Worm (Caenorhabditis elegans) whole organism, L3 larva: ENCODE data around the gene mcm-3AP.

Experiments
- R02D3.7 ChIP-seq: fragments of 150-350 bp; optimal IDR thresholded peaks from 2 replicates; lab custom pipeline; 2014; ENCODE audit warnings: missing biosample characterization, missing genetic modification characterization
- aly-2 ChIP-seq: fragments of 150-350 bp; optimal IDR thresholded peaks from 2 replicates; lab custom pipeline; 2014; ENCODE audit warnings: missing biosample characterization, missing genetic modification characterization
- ama-1 ChIP-seq: fragments of 150-350 bp; optimal IDR thresholded peaks from 2 replicates; lab custom pipeline; 2018
- ceh-28 ChIP-seq: fragments of 150-350 bp; optimal IDR thresholded peaks from 2 replicates; lab custom pipeline; 2014; ENCODE audit warnings: missing biosample characterization, missing genetic modification reagents, missing genetic modification characterization
- ceh-82 ChIP-seq: fragments of 150-350 bp; optimal IDR thresholded peaks from 2 replicates; lab custom pipeline; 2014; ENCODE audit warnings: missing biosample characterization, missing genetic modification characterization
- daf-12 ChIP-seq: fragments of 150-350 bp; optimal IDR thresholded peaks from 2 replicates; lab custom pipeline; 2014; ENCODE audit warnings: missing biosample characterization, missing genetic modification reagents, missing genetic modification characterization
- egl-27 ChIP-seq: sonication (generic microtip); optimal IDR thresholded peaks from 4 replicates; lab custom pipeline; 2017; ENCODE audit warnings: missing biosample characterization, missing genetic modification reagents, missing genetic modification characterization
- egl-5 ChIP-seq: fragments of 150-350 bp; optimal IDR thresholded peaks from 2 replicates; lab custom pipeline; 2017; ENCODE audit warnings: missing biosample characterization, missing genetic modification reagents, missing genetic modification characterization, inconsistent platforms
- elt-1 ChIP-seq: fragments of 150-350 bp; optimal IDR thresholded peaks from 2 replicates; lab custom pipeline; 2014; ENCODE audit warnings: missing biosample characterization, missing genetic modification characterization
- elt-2 ChIP-seq: sonication (generic microtip); optimal IDR thresholded peaks from 2 replicates; lab custom pipeline; 2016; ENCODE audit warnings: missing genetic modification reagents, mild to moderate bottlenecking, missing genetic modification characterization, missing compliant biosample characterization
- eor-1 ChIP-seq, 2 experiments: fragments of 150-350 bp; optimal IDR thresholded peaks; 2 replicates each; lab custom pipeline; 2014 to 2018; ENCODE audit warnings: missing biosample characterization in 2 of 2, missing genetic modification characterization in 2 of 2
- fkh-10 ChIP-seq: sonication (generic microtip); optimal IDR thresholded peaks from 2 replicates; lab custom pipeline; 2017; ENCODE audit warnings: missing biosample characterization, missing genetic modification reagents, missing genetic modification characterization
- fos-1 ChIP-seq: fragments of 150-350 bp; optimal IDR thresholded peaks from 2 replicates; lab custom pipeline; 2014; ENCODE audit warnings: missing biosample characterization, missing genetic modification characterization
- hmg-11 ChIP-seq: sonication (generic microtip); optimal IDR thresholded peaks from 2 replicates; lab custom pipeline; 2016; ENCODE audit warnings: missing genetic modification characterization, missing compliant biosample characterization
- jun-1 ChIP-seq: fragments of 150-350 bp; optimal IDR thresholded peaks from 2 replicates; lab custom pipeline; 2014; ENCODE audit warnings: missing biosample characterization, missing genetic modification reagents, missing genetic modification characterization
- lin-15B ChIP-seq: fragments of 150-350 bp; optimal IDR thresholded peaks from 2 replicates; lab custom pipeline; 2014; ENCODE audit warnings: missing biosample characterization, missing genetic modification characterization
- lin-39 ChIP-seq: fragments of 150-350 bp; optimal IDR thresholded peaks from 2 replicates; lab custom pipeline; 2018; ENCODE audit warnings: missing biosample characterization, missing genetic modification reagents, missing genetic modification characterization
- nfya-1 ChIP-seq: sonication (generic microtip); optimal IDR thresholded peaks from 2 replicates; lab custom pipeline; 2017; ENCODE audit warnings: missing genetic modification characterization, mild to moderate bottlenecking, missing compliant biosample characterization, antibody characterized with exemption, moderate library complexity; ENCODE audit not compliant: insufficient read depth
- nhr-11 ChIP-seq: fragments of 150-350 bp; optimal IDR thresholded peaks from 2 replicates; lab custom pipeline; 2014; ENCODE audit warnings: missing biosample characterization, missing genetic modification characterization
- nhr-12 ChIP-seq: fragments of 150-350 bp; optimal IDR thresholded peaks from 2 replicates; lab custom pipeline; 2014; ENCODE audit warnings: missing biosample characterization, missing genetic modification characterization
- nhr-23 ChIP-seq: fragments of 150-350 bp; optimal IDR thresholded peaks from 2 replicates; lab custom pipeline; 2014; ENCODE audit warnings: missing biosample characterization, missing genetic modification reagents, missing genetic modification characterization
- nhr-237 ChIP-seq: fragments of 150-350 bp; optimal IDR thresholded peaks from 2 replicates; lab custom pipeline; 2014; ENCODE audit warnings: missing biosample characterization, missing genetic modification characterization
- nhr-25 ChIP-seq: sonication (generic microtip); optimal IDR thresholded peaks from 2 replicates; lab custom pipeline; 2017; ENCODE audit warnings: missing biosample characterization, missing genetic modification characterization
- nhr-28 ChIP-seq: fragments of 150-350 bp; optimal IDR thresholded peaks from 2 replicates; lab custom pipeline; 2014; ENCODE audit warnings: missing biosample characterization, missing genetic modification characterization
- nhr-43 ChIP-seq: sonication (generic microtip); optimal IDR thresholded peaks from 2 replicates; lab custom pipeline; 2016; ENCODE audit warnings: mild to moderate bottlenecking, missing genetic modification characterization, missing compliant biosample characterization; ENCODE audit not compliant: poor library complexity, severe bottlenecking
- nhr-67 ChIP-seq: fragments of 150-350 bp; optimal IDR thresholded peaks from 2 replicates; lab custom pipeline; 2014; ENCODE audit warnings: missing biosample characterization, missing genetic modification characterization
- pha-4 ChIP-seq: fragments of 150-350 bp; optimal IDR thresholded peaks from 2 replicates; lab custom pipeline; 2014; ENCODE audit warnings: missing biosample characterization, missing genetic modification reagents, missing genetic modification characterization
- sea-2 ChIP-seq: fragments of 150-350 bp; sonication (generic microtip); optimal IDR thresholded peaks from 4 replicates; lab custom pipeline; 2014; ENCODE audit warnings: missing biosample characterization, missing genetic modification reagents, missing genetic modification characterization
- skn-1 ChIP-seq: fragments of 150-350 bp; optimal IDR thresholded peaks from 2 replicates; lab custom pipeline; 2014; ENCODE audit warnings: missing biosample characterization, missing genetic modification characterization
- tbx-2 ChIP-seq: sonication (generic microtip); optimal IDR thresholded peaks from 2 replicates; lab custom pipeline; 2016; ENCODE audit warnings: mild to moderate bottlenecking, missing genetic modification characterization, missing compliant biosample characterization
- unc-39 ChIP-seq: sonication (generic microtip); optimal IDR thresholded peaks from 4 replicates; lab custom pipeline; 2017; ENCODE audit warnings: missing biosample characterization, missing genetic modification characterization
- ztf-11 ChIP-seq: fragments of 150-350 bp; optimal IDR thresholded peaks from 2 replicates; lab custom pipeline; 2014; ENCODE audit warnings: missing biosample characterization, missing genetic modification characterization
- ztf-4 ChIP-seq: fragments of 150-350 bp; optimal IDR thresholded peaks from 2 replicates; lab custom pipeline; 2014; ENCODE audit warnings: missing biosample characterization, missing genetic modification characterization

Gene mcm-3AP

DNA sequence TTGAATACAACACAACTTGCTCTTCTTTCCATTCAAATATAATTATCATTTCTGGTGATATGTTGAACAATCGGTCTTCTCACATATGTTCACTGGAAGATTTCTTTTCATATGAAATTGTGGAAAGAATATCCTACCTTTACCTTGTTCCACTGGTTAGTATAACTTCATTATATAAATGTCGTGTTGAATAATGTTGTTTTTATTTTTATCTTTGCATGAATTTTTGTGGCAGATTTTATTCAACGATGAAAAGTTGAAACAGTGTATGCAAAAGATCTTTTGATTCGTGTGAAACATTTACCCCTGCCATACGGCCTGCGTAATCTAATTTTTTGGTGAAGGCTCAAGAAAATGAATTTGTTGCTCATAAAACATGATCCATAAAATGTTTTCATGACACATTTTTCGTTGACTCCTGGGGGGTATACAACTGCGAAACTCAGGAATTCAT lies 13.4 kb downstream of the mcm-3AP start:
- TF ChIP-seq ztf-4 (tag; lab: Kevin White, UChicago) (no peak), R02D3.7 (no peak), skn-1 (tag; lab: Kevin White, UChicago) (no peak), ztf-11 (tag; lab: Kevin White, UChicago) (no peak), unc-39 (tag; lab: Kevin White, UChicago) (no peak), ceh-28 (tag; lab: Kevin White, UChicago) (no peak), tbx-2 (tag; lab: Kevin White, UChicago) (no peak), nhr-237 (tag; lab: Kevin White, UChicago) (no peak), daf-12 (tag; lab: Kevin White, UChicago) (no peak), egl-5 (tag; lab: Kevin White, UChicago) (no peak)

DNA sequence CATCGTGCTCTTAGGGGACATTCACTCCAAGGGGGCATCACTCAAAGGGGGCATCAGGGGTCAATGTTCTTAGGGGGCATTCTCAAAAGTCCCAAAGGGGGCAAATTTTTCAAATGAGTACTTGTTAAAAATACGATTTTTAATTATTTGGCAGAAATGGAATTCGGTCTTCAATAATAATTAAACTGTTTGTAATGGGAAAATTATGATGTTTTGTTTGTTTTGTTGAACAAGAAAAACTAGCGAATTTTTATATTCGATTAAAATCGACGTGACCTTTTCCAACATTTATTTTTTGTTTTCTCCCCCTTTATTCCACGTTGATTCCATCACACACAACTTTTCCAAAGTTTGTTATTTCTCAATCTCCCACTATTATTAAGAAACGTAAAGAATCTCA lies 18.5 kb downstream of the mcm-3AP start, which contains the start of gene F57H12.5:
Gene F57H12.5, plus strand, starts transcription at position 301 of the 400 bp plus-strand sequence.
- TF ChIP-seq aly-2 (tag; lab: Kevin White, UChicago) (no peak), nhr-12 (tag; lab: Kevin White, UChicago) (no peak), nhr-28 (tag; lab: Kevin White, UChicago) (no peak), skn-1 (tag; lab: Kevin White, UChicago) (no peak)
- TF ChIP-seq, all 47 proteins: peak for 0

DNA sequence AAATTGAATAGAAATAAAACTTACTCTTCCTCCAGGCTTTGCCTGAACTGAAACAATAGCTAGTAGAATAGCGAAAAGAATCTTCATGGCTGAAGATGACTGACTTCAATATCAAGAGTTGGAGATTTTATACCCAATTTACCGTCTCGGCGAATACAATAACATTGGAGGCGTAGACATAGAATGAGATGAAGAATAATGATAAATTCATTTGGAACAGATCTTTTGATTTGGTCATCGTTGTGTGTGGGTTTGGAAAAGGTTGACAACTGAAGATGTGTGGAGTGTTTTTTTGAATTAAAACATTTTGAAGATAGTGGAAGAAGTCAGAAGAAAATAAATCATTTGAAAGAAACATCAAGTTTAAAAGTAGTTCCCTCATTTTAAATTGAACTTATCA lies 27.7 kb downstream of the mcm-3AP start, which contains the start of gene F57H12.6:
Gene F57H12.6, minus strand, starts transcription at position 101 of the 400 bp plus-strand sequence.
- TF ChIP-seq fos-1 (tag; lab: Kevin White, UChicago) (no peak), ztf-11 (tag; lab: Kevin White, UChicago) (no peak), ztf-4 (tag; lab: Kevin White, UChicago) (no peak), fkh-10 (no peak), sea-2 (GFP tag; lab: Kevin White, UChicago) (no peak), nhr-67 (tag; lab: Kevin White, UChicago) (no peak), skn-1 (tag; lab: Kevin White, UChicago) (no peak)

DNA sequence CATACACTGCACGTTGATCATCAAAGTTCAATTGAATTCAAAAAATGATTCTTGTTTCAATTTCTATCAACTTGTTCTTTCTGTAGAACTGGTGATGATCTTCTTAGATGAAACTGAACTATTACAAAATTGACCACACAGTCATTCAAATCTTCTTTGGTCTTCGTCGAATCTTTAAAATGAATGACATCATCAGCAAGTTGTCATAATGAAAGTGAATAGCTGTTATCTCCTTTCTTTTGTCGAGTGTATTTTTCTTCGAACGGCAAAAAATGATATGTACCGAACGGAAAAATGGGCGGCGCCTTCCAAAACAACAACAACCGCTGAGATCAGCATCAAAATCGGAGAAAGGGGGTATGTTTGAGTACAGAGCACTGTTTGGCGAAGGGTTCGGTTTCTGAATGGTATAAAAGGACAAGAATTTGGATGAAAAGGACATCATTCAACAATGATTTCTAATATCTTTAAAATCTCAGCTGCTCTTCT lies 29.0 kb downstream of the mcm-3AP start, which contains the start of gene ora-1:
Gene ora-1, plus strand, starts transcription at position 439 of the 489 bp plus-strand sequence.
- TF ChIP-seq nhr-25 (peak; percentile 14), ceh-82 (tag; lab: Kevin White, UChicago) (no peak), pha-4 (tag; lab: Kevin White, UChicago) (no peak), daf-12 (tag; lab: Kevin White, UChicago) (no peak), ceh-28 (tag; lab: Kevin White, UChicago) (no peak)

DNA sequence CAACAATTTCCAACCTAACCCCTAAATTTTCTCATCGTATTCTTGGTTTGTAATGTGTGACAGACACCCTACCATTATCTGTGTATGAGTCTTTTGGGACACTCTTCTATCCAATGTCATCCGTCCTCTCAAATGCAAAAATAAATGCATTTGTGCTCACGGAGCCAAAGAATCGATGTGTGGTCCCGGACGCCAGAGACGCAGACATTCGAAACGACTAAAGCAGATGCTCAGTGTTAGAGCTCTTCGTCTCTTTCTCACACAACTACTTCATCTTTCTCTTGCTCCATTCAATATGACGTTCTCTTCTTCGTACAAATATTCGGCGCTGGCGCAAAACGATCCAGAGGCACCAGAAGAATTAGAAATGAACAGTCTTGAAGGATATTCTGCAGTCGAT lies 31.1 kb downstream of the mcm-3AP start, which contains the start of gene unc-24:
Gene unc-24, plus strand, starts transcription at position 283 of the 400 bp plus-strand sequence.
- peak; percentile 20 for TF ChIP-seq hmg-11 (tag; lab: Kevin White, UChicago)
- TF ChIP-seq eor-1 (tag; optimal IDR thresholded peaks at IDR 0.05; lab: Kevin White, UChicago) = no peak
- peak; percentile 22 for TF ChIP-seq lin-15B (tag; lab: Kevin White, UChicago)
- no peak for TF ChIP-seq nhr-11 (tag; lab: Kevin White, UChicago)
- no peak for TF ChIP-seq nhr-25
- peak; percentile 74 for TF ChIP-seq lin-39 (tag; lab: Kevin White, UChicago)
- peak; percentile 63 for TF ChIP-seq nfya-1 (tag; lab: Kevin White, UChicago)
- no peak for TF ChIP-seq skn-1 (tag; lab: Kevin White, UChicago)
- TF ChIP-seq unc-39 (tag; lab: Kevin White, UChicago) = no peak
- TF ChIP-seq egl-27 (tag; lab: Kevin White, UChicago) = no peak

DNA sequence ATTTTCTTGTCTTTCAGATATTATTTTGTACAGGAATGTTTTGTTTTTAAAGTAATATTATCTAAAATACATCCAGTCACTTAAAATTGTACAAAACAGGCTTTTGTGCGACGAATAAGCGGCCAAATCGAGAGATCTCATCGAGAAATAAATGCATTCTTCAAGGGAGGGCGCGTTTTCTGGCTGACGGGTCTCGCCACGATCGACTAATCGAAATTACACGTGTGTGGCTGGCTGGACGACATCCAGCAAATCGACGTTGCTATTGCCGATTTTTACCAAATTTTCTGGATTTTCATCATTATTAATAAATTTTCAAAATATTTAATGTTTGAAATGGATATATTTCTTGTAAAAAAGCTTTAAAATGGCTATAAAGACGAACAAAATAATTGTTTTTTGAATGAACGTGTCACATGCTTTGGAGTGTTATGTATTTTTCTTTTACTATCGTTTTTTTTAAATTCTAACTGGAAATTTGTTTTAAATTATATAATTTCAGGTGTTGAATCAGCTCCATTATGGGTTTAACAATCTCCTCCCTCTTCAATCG lies 33.6 kb downstream of the mcm-3AP start, which contains the start of gene arf-5:
Gene arf-5, plus strand, starts transcription at position 503 of the 553 bp plus-strand sequence.
- TF ChIP-seq nhr-23 = peak; percentile 29
- TF ChIP-seq lin-15B (tag; lab: Kevin White, UChicago) = peak; percentile 54
- no peak for TF ChIP-seq nhr-25
- no peak for TF ChIP-seq unc-39 (tag; lab: Kevin White, UChicago)
- TF ChIP-seq lin-39 (tag; lab: Kevin White, UChicago) = peak; percentile 81
- no peak for TF ChIP-seq jun-1 (tag; lab: Kevin White, UChicago)
- TF ChIP-seq nfya-1 (tag; lab: Kevin White, UChicago) = peak; percentile 57
- TF ChIP-seq pha-4 (tag; lab: Kevin White, UChicago) = peak; percentile 47
- TF ChIP-seq elt-2 (tag; lab: Kevin White, UChicago) = peak; percentile 7
- TF ChIP-seq nhr-67 (tag; lab: Kevin White, UChicago) = no peak
- TF ChIP-seq nhr-43 = no peak
- peak; percentile 7 for TF ChIP-seq elt-1 (tag; lab: Kevin White, UChicago)
- no peak for TF ChIP-seq ceh-28 (tag; lab: Kevin White, UChicago)
- peak; percentile 50 for TF ChIP-seq ama-1
- no peak for TF ChIP-seq ceh-82 (tag; lab: Kevin White, UChicago)
